Worm (Caenorhabditis elegans) whole organism, late embryonic: Measurements from ENCODE around the gene fbxc-15.
"Not testable (repeated sequence)": the region's sequence is repeated elsewhere in the genome, so short reads cannot be mapped to it uniquely, and the experiment has no call there.

ENCODE experiments used
- ama-1 ChIP-seq: fragments of 150-350 bp; optimal IDR thresholded peaks from 2 replicates; lab custom pipeline; 2014
- ceh-14 ChIP-seq: sonication (generic microtip); optimal IDR thresholded peaks from 2 replicates; lab custom pipeline; 2016; ENCODE audit warnings: missing genotype, missing genetic modification characterization, missing compliant biosample characterization
- elt-2 ChIP-seq: sonication (generic microtip); optimal IDR thresholded peaks from 2 replicates; lab custom pipeline; 2016; ENCODE audit warnings: missing genetic modification reagents, missing genetic modification characterization, missing compliant biosample characterization
- fkh-10 ChIP-seq: fragments of 150-350 bp; optimal IDR thresholded peaks from 2 replicates; lab custom pipeline; 2014; ENCODE audit warnings: missing biosample characterization, missing genetic modification reagents, missing genetic modification characterization
- hlh-13 ChIP-seq: fragments of 200-800 bp; sonication (Bioruptor generic); optimal IDR thresholded peaks from 2 replicates; lab custom pipeline; 2018; ENCODE audit warnings: mild to moderate bottlenecking, missing genetic modification characterization, missing compliant biosample characterization
- lin-11 ChIP-seq: fragments of 200-800 bp; sonication (Bioruptor generic); optimal IDR thresholded peaks from 2 replicates; lab custom pipeline; 2018; ENCODE audit warnings: mild to moderate bottlenecking, missing genetic modification characterization, missing compliant biosample characterization
- mec-3 ChIP-seq: sonication (generic microtip); optimal IDR thresholded peaks from 2 replicates; lab custom pipeline; 2016; ENCODE audit warnings: borderline replicate concordance, missing genetic modification characterization, missing compliant biosample characterization
- nhr-11 ChIP-seq: fragments of 150-350 bp; optimal IDR thresholded peaks from 2 replicates; lab custom pipeline; 2014; ENCODE audit warnings: missing biosample characterization, missing genetic modification characterization
- pag-3 ChIP-seq: sonication (generic microtip); optimal IDR thresholded peaks from 2 replicates; lab custom pipeline; 2016; ENCODE audit warnings: missing compliant biosample characterization, missing genetic modification characterization, borderline replicate concordance
- pqm-1 ChIP-seq: sonication (generic microtip); optimal IDR thresholded peaks from 2 replicates; lab custom pipeline; 2016; ENCODE audit warnings: missing genetic modification characterization, missing compliant biosample characterization
- rnt-1 ChIP-seq: sonication (generic microtip); optimal IDR thresholded peaks from 2 replicates; lab custom pipeline; 2016; ENCODE audit warnings: missing genetic modification characterization, missing compliant biosample characterization
- unc-86 ChIP-seq: sonication (generic microtip); optimal IDR thresholded peaks from 2 replicates; lab custom pipeline; 2016; ENCODE audit warnings: missing genetic modification characterization, missing compliant biosample characterization

DNA sequence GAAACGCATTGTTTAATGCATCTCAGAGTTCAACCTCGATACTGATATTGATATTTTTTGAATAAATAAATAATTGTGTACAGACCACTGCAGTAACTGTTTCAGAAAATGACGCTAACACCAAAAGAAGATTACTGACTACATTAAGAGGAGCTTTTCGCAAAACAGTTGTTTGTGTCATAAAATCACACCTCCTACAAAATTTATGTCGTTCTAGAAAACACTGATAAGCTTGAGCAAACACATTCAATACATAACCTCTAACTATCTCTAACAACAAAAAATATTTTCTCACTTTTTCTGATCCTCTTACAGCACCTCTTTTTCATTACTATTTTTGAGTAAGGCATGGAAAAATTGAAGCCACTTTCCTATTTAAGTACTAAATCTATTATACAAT, 24.6 kb upstream of the fbxc-15 start, which contains the start of gene fbxc-7:
- TF ChIP-seq ama-1 (lab: Kevin White, UChicago); ceh-14 (tag; lab: Kevin White, UChicago); pqm-1 (tag; lab: Kevin White, UChicago); lin-11 (tag; lab: Kevin White, UChicago); unc-86 (tag; lab: Kevin White, UChicago); nhr-11 (tag; lab: Kevin White, UChicago); hlh-13; elt-2 (tag; lab: Kevin White, UChicago); pag-3 (tag; lab: Kevin White, UChicago); rnt-1 (tag; lab: Kevin White, UChicago); mec-3 (tag; lab: Kevin White, UChicago); fkh-10 (GFP tag; lab: Kevin White, UChicago): not testable (repeated sequence)
